Fruit fly (Drosophila melanogaster) whole organism, embryonic: ENCODE measurements around the gene puf.

Source experiments
- Adf1 ChIP-seq: fragments of 200-800 bp; sonication (Bioruptor generic); IDR thresholded peaks from 2 replicates; pipeline ENCODE4 v1.3.6; 2022; ENCODE audit warnings: missing biosample characterization, missing genetic modification characterization
- Aef1 ChIP-seq: fragments of 200-800 bp; sonication (Bioruptor generic); IDR thresholded peaks from 3 replicates; pipeline ENCODE4 v1.3.6; 2022; ENCODE audit warnings: missing biosample characterization, missing genetic modification characterization
- CG10543 ChIP-seq: fragments of 200-800 bp; sonication (Bioruptor generic); optimal IDR thresholded peaks from 3 replicates; lab custom pipeline; 2017; ENCODE audit warnings: missing biosample characterization, mild to moderate bottlenecking, missing genetic modification characterization, moderate library complexity
- CG12391 ChIP-seq: fragments of 200-800 bp; sonication (Bioruptor generic); optimal IDR thresholded peaks from 3 replicates; lab custom pipeline; 2018; ENCODE audit warnings: missing biosample characterization, mild to moderate bottlenecking, missing genetic modification characterization, moderate library complexity
- CG14710 ChIP-seq: fragments of 200-800 bp; sonication (Bioruptor generic); optimal IDR thresholded peaks from 3 replicates; lab custom pipeline; 2019; ENCODE audit warnings: missing biosample characterization, mild to moderate bottlenecking, missing genetic modification characterization, moderate library complexity
- CG15011 ChIP-seq: fragments of 200-800 bp; sonication (Bioruptor generic); optimal IDR thresholded peaks from 3 replicates; lab custom pipeline; 2018; ENCODE audit warnings: missing biosample characterization, mild to moderate bottlenecking, missing genetic modification characterization
- CG15514 ChIP-seq: fragments of 200-800 bp; sonication (Bioruptor generic); optimal IDR thresholded peaks from 3 replicates; lab custom pipeline; 2017; ENCODE audit warnings: missing biosample characterization, missing genetic modification characterization, mild to moderate bottlenecking, moderate library complexity, missing genetic modification reagents
- CG17186 ChIP-seq: fragments of 200-800 bp; sonication (Bioruptor generic); optimal IDR thresholded peaks from 3 replicates; lab custom pipeline; 2017; ENCODE audit warnings: missing biosample characterization, missing genetic modification reagents, missing genetic modification characterization
- CG17829 ChIP-seq: fragments of 200-800 bp; optimal IDR thresholded peaks from 2 replicates; lab custom pipeline; 2019; ENCODE audit warnings: missing biosample characterization, mild to moderate bottlenecking, missing genetic modification characterization, moderate library complexity
- CG2120 ChIP-seq: fragments of 200-800 bp; sonication (Bioruptor generic); optimal IDR thresholded peaks from 3 replicates; lab custom pipeline; 2016; ENCODE audit warnings: missing biosample characterization, missing genetic modification characterization
- CG30020 ChIP-seq: fragments of 200-800 bp; optimal IDR thresholded peaks from 2 replicates; lab custom pipeline; 2019; ENCODE audit warnings: missing biosample characterization, mild to moderate bottlenecking, missing genetic modification characterization, moderate library complexity
- CG33213 ChIP-seq: fragments of 200-800 bp; sonication (Bioruptor generic); optimal IDR thresholded peaks from 3 replicates; lab custom pipeline; 2016; ENCODE audit warnings: missing biosample characterization, missing genetic modification characterization
- CG34422 ChIP-seq: fragments of 200-800 bp; sonication (Bioruptor generic); IDR thresholded peaks from 3 replicates; pipeline ENCODE4 v1.3.6; 2022; ENCODE audit warnings: missing biosample characterization, missing genetic modification characterization
- CG7745 ChIP-seq: fragments of 200-800 bp; sonication (Bioruptor generic); optimal IDR thresholded peaks from 2 replicates; lab custom pipeline; 2018; ENCODE audit warnings: missing biosample characterization, mild to moderate bottlenecking, missing genetic modification characterization, moderate library complexity
- Camta ChIP-seq: fragments of 200-800 bp; sonication (Bioruptor generic); optimal IDR thresholded peaks from 2 replicates; lab custom pipeline; 2016; ENCODE audit warnings: missing biosample characterization, missing genetic modification characterization
- Chrac-16 ChIP-seq: fragments of 200-800 bp; sonication (Bioruptor generic); optimal IDR thresholded peaks from 3 replicates; lab custom pipeline; 2016; ENCODE audit warnings: missing biosample characterization, missing genetic modification characterization
- CoRest ChIP-seq: fragments of 200-800 bp; sonication (Bioruptor generic); optimal IDR thresholded peaks from 3 replicates; lab custom pipeline; 2018; ENCODE audit warnings: missing biosample characterization, mild to moderate bottlenecking, missing genetic modification characterization, moderate library complexity
- Dp ChIP-seq: fragments of 200-800 bp; sonication (Bioruptor generic); optimal IDR thresholded peaks from 2 replicates; lab custom pipeline; 2018; ENCODE audit warnings: missing biosample characterization, mild to moderate bottlenecking, missing genetic modification characterization, moderate library complexity
- E2f2 ChIP-seq: fragments of 200-800 bp; sonication (Bioruptor generic); IDR thresholded peaks from 2 replicates; pipeline ENCODE4 v1.3.6; 2022; ENCODE audit warnings: missing biosample characterization, missing genetic modification characterization
- Ets65A ChIP-seq: fragments of 200-800 bp; sonication (Bioruptor generic); peaks from one replicate; lab custom pipeline; 2016; ENCODE audit warnings: missing biosample characterization, missing genetic modification characterization
- HmgD ChIP-seq: fragments of 200-800 bp; sonication (Bioruptor generic); optimal IDR thresholded peaks from 3 replicates; lab custom pipeline; 2016; ENCODE audit warnings: missing biosample characterization, missing genetic modification characterization
- HmgZ ChIP-seq: fragments of 200-800 bp; sonication (Bioruptor generic); optimal IDR thresholded peaks from 2 replicates; lab custom pipeline; 2018; ENCODE audit warnings: missing biosample characterization, mild to moderate bottlenecking, missing genetic modification characterization
- Lhr ChIP-seq: fragments of 200-800 bp; sonication (Bioruptor generic); optimal IDR thresholded peaks from 3 replicates; lab custom pipeline; 2017; ENCODE audit warnings: mild to moderate bottlenecking, missing biosample characterization, missing genetic modification reagents, missing genetic modification characterization
- MBD-R2 ChIP-seq: fragments of 200-800 bp; sonication (Bioruptor generic); IDR thresholded peaks from 2 replicates; pipeline ENCODE4 v1.3.6; 2022; ENCODE audit warnings: missing biosample characterization, missing genetic modification characterization
- MTF-1 ChIP-seq: fragments of 200-800 bp; sonication (Bioruptor generic); optimal IDR thresholded peaks from 2 replicates; lab custom pipeline; 2018; ENCODE audit warnings: missing biosample characterization, mild to moderate bottlenecking, missing genetic modification characterization, borderline replicate concordance
- Max ChIP-seq: fragments of 200-800 bp; sonication (Bioruptor generic); optimal IDR thresholded peaks from 2 replicates; lab custom pipeline; 2016; ENCODE audit warnings: missing biosample characterization, mild to moderate bottlenecking, missing genetic modification characterization
- Med ChIP-seq: fragments of 200-800 bp; sonication (Bioruptor generic); peaks from one replicate; lab custom pipeline; 2016; ENCODE audit warnings: missing biosample characterization, missing genetic modification characterization, mild to moderate bottlenecking, inconsistent platforms, moderate library complexity
- Meics ChIP-seq: fragments of 200-800 bp; sonication (Bioruptor generic); optimal IDR thresholded peaks from 2 replicates; lab custom pipeline; 2017; ENCODE audit warnings: missing biosample characterization, mild to moderate bottlenecking, missing genetic modification characterization
- NFAT ChIP-seq: fragments of 200-800 bp; sonication (Bioruptor generic); IDR thresholded peaks from 2 replicates; pipeline ENCODE4 v1.3.6; 2022; ENCODE audit warnings: missing biosample characterization, missing genetic modification characterization
- Nf-YB ChIP-seq: fragments of 200-800 bp; sonication (Bioruptor generic); optimal IDR thresholded peaks from 3 replicates; lab custom pipeline; 2019; ENCODE audit warnings: missing biosample characterization, mild to moderate bottlenecking, missing genetic modification characterization, moderate library complexity
- YL-1 ChIP-seq: fragments of 200-800 bp; sonication (Bioruptor generic); optimal IDR thresholded peaks from 3 replicates; lab custom pipeline; 2017; ENCODE audit warnings: missing biosample characterization, mild to moderate bottlenecking, missing genetic modification characterization
- al ChIP-seq: fragments of 200-800 bp; sonication (Bioruptor generic); IDR thresholded peaks from 2 replicates; pipeline ENCODE4 v1.3.6; 2022; ENCODE audit warnings: missing biosample characterization, missing genetic modification characterization
- amos ChIP-seq: fragments of 200-800 bp; sonication (Bioruptor generic); IDR thresholded peaks from 2 replicates; pipeline ENCODE4 v1.3.6; 2022; ENCODE audit warnings: missing biosample characterization, missing genetic modification characterization; ENCODE audit not compliant: partially characterized antibody
- bsh ChIP-seq, 2 experiments: fragments of 200-800 bp; sonication (Bioruptor generic); optimal IDR thresholded peaks; 2 replicates each; lab custom pipeline; 2017 to 2018; ENCODE audit warnings: mild to moderate bottlenecking in 2 of 2, missing biosample characterization in 2 of 2, missing genetic modification characterization in 2 of 2, moderate library complexity in 1 of 2
- crp ChIP-seq, 2 experiments: fragments of 200-800 bp; sonication (Bioruptor generic); optimal IDR thresholded peaks; 2 replicates in 1 of 2; 3 replicates in 1 of 2; lab custom pipeline; 2017; ENCODE audit warnings: missing biosample characterization in 2 of 2, missing genetic modification characterization in 2 of 2, mild to moderate bottlenecking in 1 of 2, moderate library complexity in 1 of 2
- en ChIP-seq: fragments of 200-800 bp; sonication (Bioruptor generic); optimal IDR thresholded peaks from 2 replicates; lab custom pipeline; 2016; ENCODE audit warnings: missing biosample characterization, missing genetic modification characterization
- fd64A ChIP-seq: fragments of 200-800 bp; sonication (Bioruptor generic); optimal IDR thresholded peaks from 3 replicates; lab custom pipeline; 2018; ENCODE audit warnings: missing biosample characterization, mild to moderate bottlenecking, missing genetic modification characterization
- h ChIP-seq: fragments of >200 bp; optimal IDR thresholded peaks from 2 replicates; lab custom pipeline; 2017
- her ChIP-seq: fragments of 200-800 bp; sonication (Bioruptor generic); optimal IDR thresholded peaks from 2 replicates; lab custom pipeline; 2016; ENCODE audit warnings: missing biosample characterization, missing genetic modification characterization
- insv ChIP-seq, 2 experiments: fragments of 200-800 bp; sonication (Bioruptor generic); optimal IDR thresholded peaks; 3 replicates each; lab custom pipeline; 2016 to 2018; ENCODE audit warnings: missing biosample characterization in 2 of 2, missing genetic modification characterization in 2 of 2
- lab ChIP-seq: fragments of 200-800 bp; sonication (Bioruptor generic); optimal IDR thresholded peaks from 3 replicates; lab custom pipeline; 2017; ENCODE audit warnings: missing biosample characterization, missing genetic modification characterization, mild to moderate bottlenecking, moderate library complexity, missing genetic modification reagents
- luna ChIP-seq: fragments of 200-800 bp; sonication (Bioruptor generic); optimal IDR thresholded peaks from 2 replicates; lab custom pipeline; 2016; ENCODE audit warnings: missing biosample characterization, missing genetic modification characterization
- mirr ChIP-seq: fragments of 200-800 bp; sonication (Bioruptor generic); optimal IDR thresholded peaks from 3 replicates; lab custom pipeline; 2018; ENCODE audit warnings: missing biosample characterization, mild to moderate bottlenecking, missing genetic modification characterization
- mld ChIP-seq: fragments of 200-800 bp; sonication (Bioruptor generic); IDR thresholded peaks from 3 replicates; pipeline ENCODE4 v1.3.6; 2022; ENCODE audit warnings: missing biosample characterization, missing genetic modification characterization; ENCODE audit not compliant: partially characterized antibody
- nmo ChIP-seq: fragments of 200-800 bp; sonication (Bioruptor generic); optimal IDR thresholded peaks from 2 replicates; lab custom pipeline; 2018; ENCODE audit warnings: missing biosample characterization, mild to moderate bottlenecking, missing genetic modification characterization, moderate library complexity
- ro ChIP-seq: fragments of 200-800 bp; sonication (Bioruptor generic); IDR thresholded peaks from 2 replicates; pipeline ENCODE4 v1.3.6; 2022; ENCODE audit warnings: missing biosample characterization, missing genetic modification characterization
- sens ChIP-seq: fragments of 200-800 bp; sonication (Bioruptor generic); peaks from one replicate; lab custom pipeline; 2016; ENCODE audit warnings: missing biosample characterization, missing genetic modification characterization
- tin ChIP-seq: fragments of 200-800 bp; sonication (Bioruptor generic); optimal IDR thresholded peaks from 3 replicates; lab custom pipeline; 2016; ENCODE audit warnings: missing biosample characterization, missing genetic modification characterization
- trem ChIP-seq: fragments of 200-800 bp; optimal IDR thresholded peaks from 3 replicates; lab custom pipeline; 2019; ENCODE audit warnings: missing biosample characterization, mild to moderate bottlenecking, missing genetic modification characterization, moderate library complexity
- zfh1 ChIP-seq: fragments of 200-800 bp; sonication (Bioruptor generic); IDR thresholded peaks from 3 replicates; pipeline ENCODE4 v1.3.6; 2022; ENCODE audit warnings: missing biosample characterization, missing genetic modification characterization

puf gene

dm6 chr3R:24625517-24625925, 24.3 kb downstream of the puf start, which contains the start of the genes Syx18 and atl (continued):
- TF ChIP-seq CG15514 (GFP tag; lab: Kevin White, UChicago) (peak; percentile 55), HmgD (GFP tag; lab: Kevin White, UChicago) (peak; percentile 42), CG10543 (GFP tag; lab: Kevin White, UChicago) (peak; percentile 24), CG30020 (tag; lab: Kevin White, UChicago) (peak; percentile 26), Camta (GFP tag; lab: Kevin White, UChicago) (peak; percentile 21), MTF-1 (peak; percentile 43), trem (peak; percentile 80), CG2120 (GFP tag; lab: Kevin White, UChicago) (peak; percentile 28), MBD-R2 (GFP tag; lab: Robert Waterston, UW) (peak; percentile 92; the same call in 1 of the 2 replicates), Aef1 (GFP tag; lab: Robert Waterston, UW) (0 out of 3 replicates have a peak, but pooled peaks have one; percentile 14), zfh1 (GFP tag; lab: Robert Waterston, UW) (no peak), lab (GFP tag; lab: Kevin White, UChicago) (peak; percentile 31), Max (GFP tag; lab: Kevin White, UChicago) (peak; percentile 3), HmgZ (tag; lab: Kevin White, UChicago) (peak; percentile 85), insv (GFP tag; optimal IDR thresholded peaks at IDR 0.05; lab: Kevin White, UChicago) (peak in 1 of 2 experiments; percentile 45), h (lab: Kevin White, UChicago) (no peak), bsh (GFP tag; optimal IDR thresholded peaks at IDR 0.05; lab: Kevin White, UChicago) (peak in 1 of 2 experiments; percentile 10), E2f2 (GFP tag; lab: Robert Waterston, UW) (peak; percentile 73), CG17186 (GFP tag; lab: Kevin White, UChicago) (peak; percentile 48), mirr (GFP tag; lab: Kevin White, UChicago) (peak; percentile 13), CoRest (tag; lab: Kevin White, UChicago) (no peak), CG12391 (tag; lab: Kevin White, UChicago) (peak; percentile 38), Med (GFP tag; lab: Kevin White, UChicago) (peak; percentile 90), Dp (peak; percentile 71), YL-1 (GFP tag; lab: Kevin White, UChicago) (peak; percentile 94), ro (GFP tag; lab: Robert Waterston, UW) (no peak), crp (GFP tag; optimal IDR thresholded peaks at IDR 0.05; lab: Kevin White, UChicago) (peak in 1 of 2 experiments; percentile 23), luna (GFP tag; lab: Kevin White, UChicago) (peak; percentile 20), CG17829 (peak; percentile 64), amos (GFP tag; lab: Robert Waterston, UW) (peak; percentile 37; the same call in 1 of the 2 replicates), nmo (GFP tag; lab: Kevin White, UChicago) (peak; percentile 51), CG7745 (tag; lab: Kevin White, UChicago) (no peak), sens (GFP tag; lab: Kevin White, UChicago) (peak; percentile 84), CG33213 (GFP tag; lab: Kevin White, UChicago) (peak; percentile 75), CG34422 (peak; percentile 36; the same call in 1 of the 3 replicates), CG14710 (tag; lab: Kevin White, UChicago) (peak; percentile 71), Nf-YB (GFP tag; lab: Kevin White, UChicago) (no peak), Meics (no peak), Chrac-16 (no peak), Lhr (GFP tag; lab: Kevin White, UChicago) (peak; percentile 72), her (GFP tag; lab: Kevin White, UChicago) (no peak), CG15011 (GFP tag; lab: Kevin White, UChicago) (no peak), fd64A (GFP tag; lab: Kevin White, UChicago) (peak; percentile 14), Ets65A (GFP tag; lab: Kevin White, UChicago) (peak; percentile 90), Adf1 (peak; percentile 51; the same call in 1 of the 2 replicates), tin (GFP tag; lab: Kevin White, UChicago) (peak; percentile 21), mld (GFP tag; lab: Robert Waterston, UW) (peak; percentile 59; the same call in 1 of the 3 replicates), al (no peak), en (no peak), NFAT (GFP tag; lab: Robert Waterston, UW) (no peak)
